Worm (Caenorhabditis elegans) whole organism, L1 larva: ENCODE data around the gene C54F6.15.

Experiments used
- ceh-82 ChIP-seq, 3 experiments: fragments of 150-350 bp in 1 of 3; sonication (generic microtip) in 2 of 3; optimal IDR thresholded peaks; 2 replicates each; lab custom pipeline; 2014 to 2017; ENCODE audit warnings: missing biosample characterization in 3 of 3, missing genetic modification characterization in 3 of 3
- fkh-10 ChIP-seq: sonication (generic microtip); optimal IDR thresholded peaks from 2 replicates; lab custom pipeline; 2017; ENCODE audit warnings: missing biosample characterization, missing genetic modification reagents, missing genetic modification characterization
- fos-1 ChIP-seq: fragments of 150-350 bp; optimal IDR thresholded peaks from 2 replicates; lab custom pipeline; 2014; ENCODE audit warnings: missing biosample characterization, missing genetic modification characterization
- lin-15B ChIP-seq: fragments of 150-350 bp; sonication (generic microtip); optimal IDR thresholded peaks from 3 replicates; lab custom pipeline; 2014; ENCODE audit warnings: missing biosample characterization, missing genetic modification characterization
- lin-39 ChIP-seq: fragments of 150-350 bp; optimal IDR thresholded peaks from 2 replicates; lab custom pipeline; 2014; ENCODE audit warnings: missing biosample characterization, missing genetic modification reagents, missing genetic modification characterization
- lsy-2 ChIP-seq, 2 experiments: fragments of 150-350 bp; optimal IDR thresholded peaks; 2 replicates each; lab custom pipeline; 2014; ENCODE audit warnings: missing biosample characterization in 2 of 2, missing genetic modification characterization in 2 of 2
- mep-1 ChIP-seq: fragments of 150-350 bp; optimal IDR thresholded peaks from 2 replicates; lab custom pipeline; 2014; ENCODE audit warnings: missing biosample characterization, missing genetic modification characterization
- nhr-237 ChIP-seq: fragments of 150-350 bp; optimal IDR thresholded peaks from 2 replicates; lab custom pipeline; 2014; ENCODE audit warnings: missing biosample characterization, missing genetic modification characterization
- tlp-1 ChIP-seq: fragments of 150-350 bp; optimal IDR thresholded peaks from 2 replicates; lab custom pipeline; 2014; ENCODE audit warnings: missing biosample characterization, missing genetic modification characterization

DNA sequence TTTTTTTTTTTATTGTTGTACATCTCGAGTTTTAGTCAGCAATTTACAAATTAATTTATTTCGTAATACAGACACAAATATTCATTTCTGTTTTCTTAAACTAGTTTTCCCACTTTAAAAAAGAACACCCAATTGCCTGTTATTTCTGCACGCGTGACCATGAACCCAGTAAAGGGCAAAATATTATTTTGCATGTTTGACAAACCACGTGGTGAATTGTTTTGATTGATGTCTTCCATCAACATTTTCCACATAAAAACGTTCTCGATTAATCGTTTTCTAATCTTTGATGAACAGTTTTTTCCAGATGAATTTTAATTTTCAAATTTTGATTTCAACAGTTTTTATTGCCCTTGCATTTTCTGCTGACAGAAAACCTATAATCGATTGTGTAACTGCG, 3.5 kb upstream of the C54F6.15 start, which contains the start of gene C54F6.18:
- TF ChIP-seq lsy-2 (tag; optimal IDR thresholded peaks at IDR 0.05; lab: Kevin White, UChicago) (no peak), ceh-82 (tag; optimal IDR thresholded peaks at IDR 0.05; lab: Kevin White, UChicago) (no peak), fos-1 (tag; lab: Kevin White, UChicago) (no peak), nhr-237 (tag; lab: Kevin White, UChicago) (no peak), lin-15B (tag; lab: Kevin White, UChicago) (no peak), lin-39 (tag; lab: Kevin White, UChicago) (no peak), fkh-10 (GFP tag; lab: Kevin White, UChicago) (no peak), mep-1 (tag; lab: Kevin White, UChicago) (no peak), tlp-1 (tag; lab: Kevin White, UChicago) (no peak)
